Worm (Caenorhabditis elegans): ENCODE measurements around the gene sox-2.

DNA sequence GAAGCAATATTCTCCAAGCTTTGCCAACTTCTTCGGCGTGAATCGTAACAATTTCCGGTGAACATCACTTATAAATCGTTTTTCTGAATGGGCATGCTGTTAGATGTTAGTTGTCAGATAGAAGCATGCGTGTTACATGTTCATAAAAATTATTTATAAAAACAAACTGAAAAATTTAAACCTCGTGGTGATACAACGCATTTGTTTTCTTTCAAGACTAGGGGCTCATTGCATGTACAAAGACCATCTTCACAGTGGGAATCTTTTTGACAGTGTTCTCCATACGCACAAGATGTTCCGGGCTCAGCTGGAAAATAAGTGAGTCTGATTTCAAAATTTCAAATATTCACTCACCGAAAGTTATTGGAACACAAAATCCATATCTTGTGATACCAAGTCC, 49.2 kb upstream of the sox-2 start:
- TF ChIP-seq him-1 (tag; optimal IDR thresholded peaks at IDR 0.05), result no peak
- no peak for TF ChIP-seq dao-5 (tag; optimal IDR thresholded peaks at IDR 0.05)
